Worm (Caenorhabditis elegans): ENCODE data around the gene srw-79.

The srw-79 gene

ce11 chrII:2963619-2964018 lies 17.1 kb downstream of the srw-79 start:
- TF ChIP-seq ztf-11 (tag; optimal IDR thresholded peaks at IDR 0.05) (no peak), unc-62 (GFP tag; optimal IDR thresholded peaks at IDR 0.05) (no peak), gmeb-1 (tag; optimal IDR thresholded peaks at IDR 0.05) (no peak)

ce11 chrII:2965215-2965998 lies 18.9 kb downstream of the srw-79 start:
- TF ChIP-seq nhr-25 (tag; optimal IDR thresholded peaks at IDR 0.05) (no peak), sma-3 (GFP tag; optimal IDR thresholded peaks at IDR 0.05) (no peak), crh-2 (tag; optimal IDR thresholded peaks at IDR 0.05) (no peak), nhr-21 (tag; optimal IDR thresholded peaks at IDR 0.05) (no peak), nhr-10 (tag; optimal IDR thresholded peaks at IDR 0.05) (no peak), blmp-1 (tag; optimal IDR thresholded peaks at IDR 0.05; ENCODE audit: insufficient read depth) (no peak), lin-11 (tag; optimal IDR thresholded peaks at IDR 0.05) (no peak)

ce11 chrII:2966350-2966749 lies 19.8 kb downstream of the srw-79 start:
- no peak for TF ChIP-seq nhr-11 (tag; optimal IDR thresholded peaks at IDR 0.05)
- TF ChIP-seq lin-11 (tag; optimal IDR thresholded peaks at IDR 0.05) = no peak
- TF ChIP-seq blmp-1 (tag; optimal IDR thresholded peaks at IDR 0.05; ENCODE audit: insufficient read depth) = no peak
- no peak for TF ChIP-seq zag-1 (tag; optimal IDR thresholded peaks at IDR 0.05)
- no peak for TF ChIP-seq sem-4 (tag; optimal IDR thresholded peaks at IDR 0.05)

- no peak for TF ChIP-seq sem-4 (tag; optimal IDR thresholded peaks at IDR 0.05)
- no peak for TF ChIP-seq lin-13 (GFP tag; optimal IDR thresholded peaks at IDR 0.05)
- TF ChIP-seq sma-9 (GFP tag; optimal IDR thresholded peaks at IDR 0.05) = peak; percentile 8
- TF ChIP-seq sma-9 (tag; optimal IDR thresholded peaks at IDR 0.05) = no peak
- no peak for TF ChIP-seq aly-2 (tag; optimal IDR thresholded peaks at IDR 0.05)
- no peak for TF ChIP-seq ztf-4 (tag; optimal IDR thresholded peaks at IDR 0.05)
- TF ChIP-seq snpc-4 (tag; optimal IDR thresholded peaks at IDR 0.05) = no peak
- TF ChIP-seq F13H6.1 (tag; optimal IDR thresholded peaks at IDR 0.05) = peak; percentile 74
- TF ChIP-seq ceh-82 (tag; optimal IDR thresholded peaks at IDR 0.05) = no peak
- no peak for TF ChIP-seq crh-2 (tag; optimal IDR thresholded peaks at IDR 0.05)
- TF ChIP-seq peb-1 (tag; optimal IDR thresholded peaks at IDR 0.05) = no peak
- TF ChIP-seq unc-62 (GFP tag; optimal IDR thresholded peaks at IDR 0.05) = no peak
- TF ChIP-seq skn-1 (tag; optimal IDR thresholded peaks at IDR 0.05) = no peak
- TF ChIP-seq C34F6.9 (tag; optimal IDR thresholded peaks at IDR 0.05) = no peak
Observed at ce11 chrII:2967064-2967463, 20.5 kb downstream of the srw-79 start.

ce11 chrII:2973940-2974402 lies 27.4 kb downstream of the srw-79 start:
- TF ChIP-seq crh-2 (tag; optimal IDR thresholded peaks at IDR 0.05) (peak; percentile 96), sma-3 (GFP tag; optimal IDR thresholded peaks at IDR 0.05) (peak; percentile 88), elt-1 (tag; optimal IDR thresholded peaks at IDR 0.05) (peak; percentile 49), R02D3.7 (tag; optimal IDR thresholded peaks at IDR 0.05) (peak; percentile 40), unc-55 (GFP tag; optimal IDR thresholded peaks at IDR 0.05) (peak; percentile 89), elt-3 (tag; optimal IDR thresholded peaks at IDR 0.05) (no peak), nhr-23 (tag; optimal IDR thresholded peaks at IDR 0.05) (no peak), alr-1 (tag; optimal IDR thresholded peaks at IDR 0.05) (no peak), ceh-82 (tag; optimal IDR thresholded peaks at IDR 0.05) (peak; percentile 26), zag-1 (tag; optimal IDR thresholded peaks at IDR 0.05) (peak; percentile 90), skn-1 (tag; optimal IDR thresholded peaks at IDR 0.05) (no peak), nhr-10 (tag; optimal IDR thresholded peaks at IDR 0.05) (peak; percentile 51), lin-13 (GFP tag; optimal IDR thresholded peaks at IDR 0.05) (peak; percentile 96), egl-27 (tag; optimal IDR thresholded peaks at IDR 0.05) (peak; percentile 99), nhr-6 (tag; optimal IDR thresholded peaks at IDR 0.05) (peak; percentile 88), ama-1 (optimal IDR thresholded peaks at IDR 0.05) (peak; percentile 81), nhr-129 (tag; optimal IDR thresholded peaks at IDR 0.05) (peak; percentile 90), lsy-2 (tag; optimal IDR thresholded peaks at IDR 0.05) (peak; percentile 90 to 93), mbf-1 (tag; optimal IDR thresholded peaks at IDR 0.05) (no peak), aly-2 (tag; optimal IDR thresholded peaks at IDR 0.05) (no peak), F13H6.1 (tag; optimal IDR thresholded peaks at IDR 0.05) (peak; percentile 97), fos-1 (tag; optimal IDR thresholded peaks at IDR 0.05) (peak; percentile 87), nhr-11 (tag; optimal IDR thresholded peaks at IDR 0.05) (no peak), blmp-1 (tag; optimal IDR thresholded peaks at IDR 0.05; ENCODE audit: insufficient read depth) (peak; percentile 79), ztf-11 (tag; optimal IDR thresholded peaks at IDR 0.05) (peak; percentile 71), ceh-16 (tag; optimal IDR thresholded peaks at IDR 0.05) (peak; percentile 83), sma-9 (GFP tag; optimal IDR thresholded peaks at IDR 0.05) (peak; percentile 99), sma-9 (tag; optimal IDR thresholded peaks at IDR 0.05) (peak; percentile 76), nhr-21 (tag; optimal IDR thresholded peaks at IDR 0.05) (peak; percentile 96), snpc-4 (tag; optimal IDR thresholded peaks at IDR 0.05) (peak; percentile 72), nhr-12 (tag; optimal IDR thresholded peaks at IDR 0.05) (no peak), gmeb-1 (tag; optimal IDR thresholded peaks at IDR 0.05) (peak; percentile 91), C34F6.9 (tag; optimal IDR thresholded peaks at IDR 0.05) (peak; percentile 90), sem-4 (tag; optimal IDR thresholded peaks at IDR 0.05) (peak; percentile 93), mdl-1 (tag; optimal IDR thresholded peaks at IDR 0.05) (peak; percentile 95 to 98), Y55F3AM.14 (GFP tag; optimal IDR thresholded peaks at IDR 0.05) (peak; percentile 97)

Data from whole organism, L2 larva.